Worm (Caenorhabditis elegans): ENCODE data around the gene cash-1.

The cash-1 gene

DNA sequence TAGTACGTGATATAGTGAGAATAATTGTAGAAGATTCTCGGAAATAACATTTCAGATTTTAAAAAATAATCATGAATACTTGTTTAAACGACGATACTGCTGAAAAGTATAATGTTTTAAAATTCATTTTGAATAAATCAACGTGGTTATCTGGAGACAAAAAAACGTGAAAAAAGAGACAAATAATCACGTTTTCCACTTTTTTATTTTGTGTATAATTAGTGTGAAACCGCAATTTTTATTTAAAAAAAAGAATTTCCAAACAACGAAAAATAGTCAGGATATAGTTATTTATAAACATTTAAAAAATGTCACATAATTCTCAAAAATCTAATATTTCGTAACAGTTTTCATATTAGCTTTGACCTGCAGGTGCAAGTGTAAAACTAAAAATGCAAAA, 44.3 kb downstream of the cash-1 start, which contains the start of gene F15H10.7:
TSS of gene F15H10.7 (minus strand) at position 101 of the 400 bp plus-strand sequence.
- TF ChIP-seq flt-1 (GFP tag; IDR thresholded peaks at IDR 0.05): no peak
- no peak for TF ChIP-seq ceh-13 (GFP tag; optimal IDR thresholded peaks at IDR 0.05)
- TF ChIP-seq hmg-4 (GFP tag; optimal IDR thresholded peaks at IDR 0.05): no peak
- TF ChIP-seq ets-7 (tag; optimal IDR thresholded peaks at IDR 0.05): no peak
- no peak for TF ChIP-seq tbx-11 (GFP tag; IDR thresholded peaks at IDR 0.05)
- TF ChIP-seq tbx-37 (GFP tag; conservative IDR thresholded peaks at IDR 0.05): no peak
- no peak for TF ChIP-seq hnd-1 (tag; optimal IDR thresholded peaks at IDR 0.05)
- TF ChIP-seq F13C5.2 (tag; optimal IDR thresholded peaks at IDR 0.05): no peak
- TF ChIP-seq tra-4 (tag; optimal IDR thresholded peaks at IDR 0.05): no peak
- no peak for TF ChIP-seq pes-1 (GFP tag; IDR thresholded peaks at IDR 0.05)
- no peak for TF ChIP-seq sea-1 (GFP tag; conservative IDR thresholded peaks at IDR 0.05)
- TF ChIP-seq ceh-36 (tag; optimal IDR thresholded peaks at IDR 0.05): no peak
- TF ChIP-seq aly-1 (tag; optimal IDR thresholded peaks at IDR 0.05): no peak
- no peak for TF ChIP-seq B0310.2 (tag; optimal IDR thresholded peaks at IDR 0.05)
- no peak for TF ChIP-seq ama-1 (optimal IDR thresholded peaks at IDR 0.05)
- no peak for TF ChIP-seq scrt-1 (GFP tag; IDR thresholded peaks at IDR 0.05)
- TF ChIP-seq hmbx-1 (tag; optimal IDR thresholded peaks at IDR 0.05): no peak

DNA sequence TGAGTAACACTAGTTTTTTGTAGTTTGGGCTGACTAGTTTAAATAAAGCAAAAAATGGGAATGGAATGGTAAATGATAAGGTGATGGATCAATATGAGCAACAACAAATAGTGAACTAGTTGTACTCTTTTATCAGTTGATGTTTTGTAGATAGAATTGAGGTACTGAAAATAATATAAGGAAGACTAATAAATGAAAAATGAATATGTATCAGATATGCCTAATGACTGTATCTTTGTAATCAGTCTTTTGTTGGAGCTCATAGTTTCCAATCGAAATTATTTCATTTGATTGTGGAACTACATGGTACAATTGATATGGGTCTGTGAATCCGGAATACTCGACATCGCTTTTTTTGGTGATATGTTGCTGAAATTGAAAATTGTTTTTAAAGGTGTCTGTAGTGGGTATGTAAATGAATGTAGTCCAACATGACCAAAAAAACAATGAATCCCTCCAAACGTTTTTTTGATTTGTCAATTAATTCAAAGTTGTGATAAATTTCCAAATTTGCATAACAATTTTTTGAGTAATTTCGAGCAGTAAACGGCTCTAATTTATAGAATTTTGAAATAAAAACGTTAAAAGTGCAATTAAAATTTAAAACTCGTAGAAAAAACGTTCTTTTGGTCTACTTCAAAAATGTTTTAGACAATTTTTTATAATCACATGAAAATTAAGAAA, 48.1 kb downstream of the cash-1 start, which contains the start of gene F15H10.12:
TSS of gene F15H10.12 (minus strand) at position 51 of the 684 bp plus-strand sequence.
- TF ChIP-seq B0310.2 (tag; optimal IDR thresholded peaks at IDR 0.05) (no peak), sea-1 (GFP tag; conservative IDR thresholded peaks at IDR 0.05) (no peak), F13C5.2 (tag; optimal IDR thresholded peaks at IDR 0.05) (no peak), ceh-13 (GFP tag; optimal IDR thresholded peaks at IDR 0.05) (no peak), hnd-1 (tag; optimal IDR thresholded peaks at IDR 0.05) (no peak), tbx-37 (GFP tag; conservative IDR thresholded peaks at IDR 0.05) (no peak), aly-1 (tag; optimal IDR thresholded peaks at IDR 0.05) (no peak), tbx-11 (GFP tag; IDR thresholded peaks at IDR 0.05) (no peak), scrt-1 (GFP tag; IDR thresholded peaks at IDR 0.05) (no peak), tra-4 (tag; optimal IDR thresholded peaks at IDR 0.05) (no peak), ama-1 (optimal IDR thresholded peaks at IDR 0.05) (no peak), ceh-36 (tag; optimal IDR thresholded peaks at IDR 0.05) (no peak), ets-7 (tag; optimal IDR thresholded peaks at IDR 0.05) (no peak), pes-1 (GFP tag; IDR thresholded peaks at IDR 0.05) (no peak), hmg-4 (GFP tag; optimal IDR thresholded peaks at IDR 0.05) (no peak), flt-1 (GFP tag; IDR thresholded peaks at IDR 0.05) (no peak), hmbx-1 (tag; optimal IDR thresholded peaks at IDR 0.05) (no peak)

DNA sequence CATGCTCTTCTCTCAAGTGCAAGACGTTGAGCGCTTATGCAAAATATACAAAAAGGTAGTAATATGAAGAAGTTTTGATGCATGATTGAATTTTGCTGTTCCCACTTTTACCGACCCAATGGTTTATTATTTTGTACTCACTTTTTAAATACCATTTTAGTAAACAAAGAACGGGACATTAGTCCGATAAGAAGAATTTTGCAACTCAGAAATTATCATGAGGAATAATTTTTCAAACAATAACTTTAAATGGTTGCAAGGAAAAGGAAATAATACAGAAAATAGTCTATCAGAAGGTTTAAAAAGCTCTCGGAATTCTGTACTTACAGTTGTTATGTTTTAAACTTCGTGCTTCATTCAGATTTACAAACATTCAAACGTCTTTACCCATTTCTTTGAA, 52.5 kb downstream of the cash-1 start, which contains the start of gene F15H10.9:
TSS of gene F15H10.9 (minus strand) at position 101 of the 400 bp plus-strand sequence.
- TF ChIP-seq B0310.2 (tag; optimal IDR thresholded peaks at IDR 0.05) (no peak), ets-7 (tag; optimal IDR thresholded peaks at IDR 0.05) (no peak), hnd-1 (tag; optimal IDR thresholded peaks at IDR 0.05) (no peak), flt-1 (GFP tag; IDR thresholded peaks at IDR 0.05) (no peak), F13C5.2 (tag; optimal IDR thresholded peaks at IDR 0.05) (no peak)

All from whole organism, early embryonic.